Fruit fly (Drosophila melanogaster) whole organism, adult: Measurements from ENCODE around the gene Targ3.
A peak's percentile ranks its signal among the peaks of the same experiment; 100 is the strongest.

Experiments used
- CG12768 ChIP-seq: fragments of 200-800 bp; sonication (Bioruptor generic); optimal IDR thresholded peaks from 2 replicates; lab custom pipeline; 2017; ENCODE audit warnings: missing biosample characterization, missing genetic modification characterization, mild to moderate bottlenecking, moderate library complexity, missing genetic modification reagents
- CG14711 ChIP-seq: fragments of 200-800 bp; sonication (Bioruptor generic); optimal IDR thresholded peaks from 2 replicates; lab custom pipeline; 2018; ENCODE audit warnings: missing biosample characterization, mild to moderate bottlenecking, missing genetic modification characterization, moderate library complexity
- CG1620 ChIP-seq: fragments of 200-800 bp; sonication (Bioruptor generic); optimal IDR thresholded peaks from 2 replicates; lab custom pipeline; 2016; ENCODE audit warnings: missing biosample characterization, missing genetic modification characterization
- CG33017 ChIP-seq: fragments of 200-800 bp; sonication (Bioruptor generic); optimal IDR thresholded peaks from 2 replicates; lab custom pipeline; 2018; ENCODE audit warnings: missing biosample characterization, mild to moderate bottlenecking, missing genetic modification characterization, moderate library complexity
- CG7045 ChIP-seq: fragments of 200-800 bp; sonication (Bioruptor generic); optimal IDR thresholded peaks from 2 replicates; lab custom pipeline; 2017; ENCODE audit warnings: missing biosample characterization, mild to moderate bottlenecking, missing genetic modification characterization
- CG7101 ChIP-seq: fragments of 200-800 bp; sonication (Bioruptor generic); optimal IDR thresholded peaks from 2 replicates; lab custom pipeline; 2018; ENCODE audit warnings: missing biosample characterization, mild to moderate bottlenecking, missing genetic modification characterization, moderate library complexity
- Clk ChIP-seq: fragments of 200-800 bp; sonication (Bioruptor generic); optimal IDR thresholded peaks from 2 replicates; lab custom pipeline; 2017; ENCODE audit warnings: missing biosample characterization, missing genetic modification characterization
- Crg-1 ChIP-seq: fragments of 200-800 bp; sonication (Bioruptor generic); optimal IDR thresholded peaks from 2 replicates; lab custom pipeline; 2016; ENCODE audit warnings: missing biosample characterization, missing genetic modification characterization
- Mnt ChIP-seq: fragments of 200-800 bp; sonication (Bioruptor generic); optimal IDR thresholded peaks from 2 replicates; lab custom pipeline; 2016; ENCODE audit warnings: missing biosample characterization, mild to moderate bottlenecking, missing genetic modification characterization
- bab1 ChIP-seq: fragments of 200-800 bp; sonication (Bioruptor generic); optimal IDR thresholded peaks from 3 replicates; lab custom pipeline; 2019; ENCODE audit warnings: missing biosample characterization, mild to moderate bottlenecking, missing genetic modification characterization, moderate library complexity
- cnc ChIP-seq, 2 experiments: fragments of >200 bp; optimal IDR thresholded peaks; 2 replicates each; lab custom pipeline; 2017
- kay ChIP-seq: fragments of 200-800 bp; sonication (Bioruptor generic); peaks from one replicate; lab custom pipeline; 2016; ENCODE audit warnings: missing biosample characterization, missing genetic modification characterization, borderline replicate concordance
- ovo ChIP-seq: fragments of 200-800 bp; sonication (Bioruptor generic); optimal IDR thresholded peaks from 2 replicates; lab custom pipeline; 2016; ENCODE audit warnings: missing biosample characterization, missing genetic modification characterization
- tj ChIP-seq: fragments of 200-800 bp; sonication (Bioruptor generic); optimal IDR thresholded peaks from 3 replicates; lab custom pipeline; 2017; ENCODE audit warnings: missing biosample characterization, mild to moderate bottlenecking, missing genetic modification characterization, moderate library complexity

dm6 chr3L:21201246-21201896, 4.7 kb downstream of the Targ3 start:
- TF ChIP-seq ovo (GFP tag; lab: Kevin White, UChicago) (no peak), tj (GFP tag; lab: Kevin White, UChicago) (no peak), cnc (optimal IDR thresholded peaks at IDR 0.05; lab: Kevin White, UChicago) (no peak), Crg-1 (GFP tag; lab: Kevin White, UChicago) (no peak), kay (GFP tag; lab: Kevin White, UChicago) (peak; percentile 90), CG7101 (tag; lab: Kevin White, UChicago) (no peak), bab1 (GFP tag; lab: Kevin White, UChicago) (no peak), CG1620 (GFP tag; lab: Kevin White, UChicago) (no peak), CG33017 (tag; lab: Kevin White, UChicago) (no peak), CG14711 (no peak), CG12768 (GFP tag; lab: Kevin White, UChicago) (no peak), Clk (GFP tag; lab: Kevin White, UChicago) (no peak), Mnt (no peak), CG7045 (GFP tag; lab: Kevin White, UChicago) (no peak)
